Fruit fly (Drosophila melanogaster): ENCODE results near the gene CG7071.

Gene CG7071

dm6 chr3R:22342151-22342550 is 20.3 kb upstream of the CG7071 start, which contains the start of gene CG5386:
CG5386 (minus strand) TSS chr3R:22342251.
- TF ChIP-seq HLH106 (tag; optimal IDR thresholded peaks at IDR 0.05) (no peak), foxo (GFP tag; optimal IDR thresholded peaks at IDR 0.05) (no peak), CG32264 (GFP tag; optimal IDR thresholded peaks at IDR 0.05) (no peak), Dif (GFP tag; optimal IDR thresholded peaks at IDR 0.05; ENCODE audit: partially characterized antibody) (no peak), lola (GFP tag; optimal IDR thresholded peaks at IDR 0.05) (no peak), tai (GFP tag; optimal IDR thresholded peaks at IDR 0.05) (no peak), Hr78 (GFP tag; optimal IDR thresholded peaks at IDR 0.05) (no peak), brk (GFP tag; optimal IDR thresholded peaks at IDR 0.05) (no peak), GATAd (GFP tag; optimal IDR thresholded peaks at IDR 0.05) (no peak), woc (GFP tag; optimal IDR thresholded peaks at IDR 0.05) (no peak), Jra (GFP tag; optimal IDR thresholded peaks at IDR 0.05) (no peak), h (GFP tag; optimal IDR thresholded peaks at IDR 0.05) (no peak), N (GFP tag; optimal IDR thresholded peaks at IDR 0.05) (no peak), Vsx2 (GFP tag; optimal IDR thresholded peaks at IDR 0.05; ENCODE audit: partially characterized antibody) (no peak), dmrt93B (GFP tag; optimal IDR thresholded peaks at IDR 0.05) (no peak), sv (GFP tag; optimal IDR thresholded peaks at IDR 0.05) (no peak), Abd-B (GFP tag; optimal IDR thresholded peaks at IDR 0.05) (no peak)

- no peak for TF ChIP-seq tai (GFP tag; optimal IDR thresholded peaks at IDR 0.05)
These were observed 19.7 kb upstream of the CG7071 start for dm6 chr3R:22342708-22343107.

dm6 chr3R:22351396-22351795 is 11.0 kb upstream of the CG7071 start, which contains the start of gene rdhB:
rdhB (plus strand) TSS chr3R:22351696.
- TF ChIP-seq tai (GFP tag; optimal IDR thresholded peaks at IDR 0.05) = no peak
- no peak for TF ChIP-seq woc (GFP tag; optimal IDR thresholded peaks at IDR 0.05)
- no peak for TF ChIP-seq brk (GFP tag; optimal IDR thresholded peaks at IDR 0.05)
- no peak for TF ChIP-seq Hr78 (GFP tag; optimal IDR thresholded peaks at IDR 0.05)
- no peak for TF ChIP-seq usp (GFP tag; optimal IDR thresholded peaks at IDR 0.05)
- TF ChIP-seq OdsH (GFP tag; optimal IDR thresholded peaks at IDR 0.05) = no peak
- no peak for TF ChIP-seq Sp1 (GFP tag; optimal IDR thresholded peaks at IDR 0.05)
- TF ChIP-seq lola (GFP tag; optimal IDR thresholded peaks at IDR 0.05) = no peak
- no peak for TF ChIP-seq Dfd (GFP tag; optimal IDR thresholded peaks at IDR 0.05)
- TF ChIP-seq h (GFP tag; optimal IDR thresholded peaks at IDR 0.05) = no peak
- TF ChIP-seq ey (GFP tag; optimal IDR thresholded peaks at IDR 0.05) = no peak
- no peak for TF ChIP-seq dmrt93B (GFP tag; optimal IDR thresholded peaks at IDR 0.05)
- TF ChIP-seq rgr (GFP tag; optimal IDR thresholded peaks at IDR 0.05) = no peak

- TF ChIP-seq Hr83 (GFP tag; optimal IDR thresholded peaks at IDR 0.05; ENCODE audit: poor library complexity, severe bottlenecking) (no peak), N (GFP tag; optimal IDR thresholded peaks at IDR 0.05) (peak; percentile 30), Myc (optimal IDR thresholded peaks at IDR 0.05) (peak; percentile 10), dl (GFP tag; optimal IDR thresholded peaks at IDR 0.05; ENCODE audit: insufficient read depth in 1 of 2, partially characterized antibody in 2 of 2) (no peak), Mio (GFP tag; optimal IDR thresholded peaks at IDR 0.05) (no peak), Abd-B (GFP tag; optimal IDR thresholded peaks at IDR 0.05) (no peak), Dif (GFP tag; optimal IDR thresholded peaks at IDR 0.05; ENCODE audit: partially characterized antibody) (no peak), brk (GFP tag; optimal IDR thresholded peaks at IDR 0.05) (no peak), sv (GFP tag; optimal IDR thresholded peaks at IDR 0.05) (no peak), Jra (GFP tag; optimal IDR thresholded peaks at IDR 0.05) (no peak), pan (optimal IDR thresholded peaks at IDR 0.05) (no peak), sage (GFP tag; optimal IDR thresholded peaks at IDR 0.05) (no peak), dmrt93B (GFP tag; optimal IDR thresholded peaks at IDR 0.05) (no peak), GATAd (GFP tag; optimal IDR thresholded peaks at IDR 0.05) (no peak), psq (GFP tag; optimal IDR thresholded peaks at IDR 0.05) (no peak), h (GFP tag; optimal IDR thresholded peaks at IDR 0.05) (peak; percentile 30), foxo (GFP tag; optimal IDR thresholded peaks at IDR 0.05) (peak in 1 of 2 experiments; percentile 34), fru (GFP tag; optimal IDR thresholded peaks at IDR 0.05) (no peak), HLH106 (tag; optimal IDR thresholded peaks at IDR 0.05) (peak; percentile 31), Vsx2 (GFP tag; optimal IDR thresholded peaks at IDR 0.05; ENCODE audit: partially characterized antibody) (peak; percentile 82), CG32264 (GFP tag; optimal IDR thresholded peaks at IDR 0.05) (no peak), br (GFP tag; optimal IDR thresholded peaks at IDR 0.05) (peak; percentile 10), dsf (GFP tag; optimal IDR thresholded peaks at IDR 0.05; ENCODE audit: borderline replicate concordance) (no peak), tai (GFP tag; optimal IDR thresholded peaks at IDR 0.05) (no peak), Sp1 (GFP tag; optimal IDR thresholded peaks at IDR 0.05) (no peak), ey (GFP tag; optimal IDR thresholded peaks at IDR 0.05) (no peak)
These were observed 5.7 kb upstream of the CG7071 start, which contains the start of gene Sar1 for dm6 chr3R:22356464-22357410. Sar1 (plus strand) TSS chr3R:22356685.
